Fruit fly (Drosophila melanogaster): ENCODE measurements around the gene smp-30.
A peak's percentile ranks its signal among the peaks of the same experiment; 100 is the strongest.

Gene smp-30

dm6 chr3R:14707703-14708643 is 43.1 kb downstream of the smp-30 start:
- no peak for TF ChIP-seq CrebA (GFP tag; optimal IDR thresholded peaks at IDR 0.05; ENCODE audit: borderline replicate concordance)
- no peak for TF ChIP-seq Vsx2 (GFP tag; optimal IDR thresholded peaks at IDR 0.05; ENCODE audit: partially characterized antibody)
- no peak for TF ChIP-seq jim (GFP tag; optimal IDR thresholded peaks at IDR 0.05)
- no peak for TF ChIP-seq Abd-B (GFP tag; optimal IDR thresholded peaks at IDR 0.05)
- no peak for TF ChIP-seq Dif (GFP tag; optimal IDR thresholded peaks at IDR 0.05; ENCODE audit: partially characterized antibody)
- no peak for TF ChIP-seq psq (GFP tag; optimal IDR thresholded peaks at IDR 0.05)
- no peak for TF ChIP-seq OdsH (GFP tag; optimal IDR thresholded peaks at IDR 0.05)
- TF ChIP-seq ey (GFP tag; optimal IDR thresholded peaks at IDR 0.05) = no peak
- TF ChIP-seq woc (GFP tag; optimal IDR thresholded peaks at IDR 0.05) = no peak

dm6 chr3R:14706860-14707259 is 44.2 kb downstream of the smp-30 start:
- TF ChIP-seq Dif (GFP tag; optimal IDR thresholded peaks at IDR 0.05; ENCODE audit: partially characterized antibody) (no peak), HLH106 (tag; optimal IDR thresholded peaks at IDR 0.05) (peak; percentile 56), dsf (GFP tag; optimal IDR thresholded peaks at IDR 0.05; ENCODE audit: borderline replicate concordance) (no peak), fru (GFP tag; optimal IDR thresholded peaks at IDR 0.05) (peak; percentile 61), sv (GFP tag; optimal IDR thresholded peaks at IDR 0.05) (peak; percentile 52), br (GFP tag; optimal IDR thresholded peaks at IDR 0.05) (peak; percentile 50), rgr (GFP tag; optimal IDR thresholded peaks at IDR 0.05) (peak; percentile 42), OdsH (GFP tag; optimal IDR thresholded peaks at IDR 0.05) (peak; percentile 35), psq (GFP tag; optimal IDR thresholded peaks at IDR 0.05) (peak; percentile 18), Dfd (GFP tag; optimal IDR thresholded peaks at IDR 0.05) (no peak), dmrt93B (GFP tag; optimal IDR thresholded peaks at IDR 0.05) (peak; percentile 9), jim (GFP tag; optimal IDR thresholded peaks at IDR 0.05) (no peak), dl (GFP tag; optimal IDR thresholded peaks at IDR 0.05; ENCODE audit: insufficient read depth in 1 of 2, partially characterized antibody in 2 of 2) (no peak), woc (GFP tag; optimal IDR thresholded peaks at IDR 0.05) (peak; percentile 48), Sp1 (GFP tag; optimal IDR thresholded peaks at IDR 0.05) (peak; percentile 26), foxo (GFP tag; optimal IDR thresholded peaks at IDR 0.05) (peak in 1 of 2 experiments; percentile 50), Myc (optimal IDR thresholded peaks at IDR 0.05) (no peak), ey (GFP tag; optimal IDR thresholded peaks at IDR 0.05) (peak; percentile 33), h (GFP tag; optimal IDR thresholded peaks at IDR 0.05) (peak; percentile 53)

- TF ChIP-seq Hnf4 (GFP tag; optimal IDR thresholded peaks at IDR 0.05) = no peak
- TF ChIP-seq usp (GFP tag; optimal IDR thresholded peaks at IDR 0.05) = no peak
- TF ChIP-seq Hr78 (GFP tag; optimal IDR thresholded peaks at IDR 0.05) = no peak
- TF ChIP-seq Vsx2 (GFP tag; optimal IDR thresholded peaks at IDR 0.05; ENCODE audit: partially characterized antibody) = no peak
- no peak for TF ChIP-seq N (GFP tag; optimal IDR thresholded peaks at IDR 0.05)
- no peak for TF ChIP-seq Hr83 (GFP tag; optimal IDR thresholded peaks at IDR 0.05; ENCODE audit: poor library complexity, severe bottlenecking)
Observed at dm6 chr3R:14706354-14706753, 44.7 kb downstream of the smp-30 start.

dm6 chr3R:14705270-14705669 is 45.8 kb downstream of the smp-30 start:
- TF ChIP-seq Rel (GFP tag; optimal IDR thresholded peaks at IDR 0.05) = no peak
- peak; percentile 10 for TF ChIP-seq Rel (tag; optimal IDR thresholded peaks at IDR 0.05)
- TF ChIP-seq psq (GFP tag; optimal IDR thresholded peaks at IDR 0.05) = no peak

All from whole organism, wandering third instar larva.